Fruit fly (Drosophila melanogaster) whole organism, embryonic: Measurements from ENCODE around the gene Cyp4ac2.

Source experiments
- Ada2b ChIP-seq: fragments of 200-800 bp; sonication (Bioruptor generic); IDR thresholded peaks from 2 replicates; pipeline ENCODE4 v1.3.6; 2022; ENCODE audit warnings: missing biosample characterization, missing genetic modification characterization
- Bgb ChIP-seq: fragments of 200-800 bp; sonication (Bioruptor generic); IDR thresholded peaks from 2 replicates; pipeline ENCODE4 v1.3.6; 2022; ENCODE audit warnings: missing biosample characterization, missing genetic modification characterization; ENCODE audit not compliant: partially characterized antibody
- CG10209 ChIP-seq: fragments of 200-800 bp; sonication (Bioruptor generic); optimal IDR thresholded peaks from 3 replicates; lab custom pipeline; 2017; ENCODE audit warnings: missing biosample characterization, mild to moderate bottlenecking, missing genetic modification characterization, missing genetic modification reagents
- CG10366 ChIP-seq: fragments of 200-800 bp; sonication (Bioruptor generic); IDR thresholded peaks from 2 replicates; pipeline ENCODE4 v1.3.6; 2022; ENCODE audit warnings: missing biosample characterization, missing genetic modification characterization
- CG10543 ChIP-seq: fragments of 200-800 bp; sonication (Bioruptor generic); optimal IDR thresholded peaks from 3 replicates; lab custom pipeline; 2017; ENCODE audit warnings: missing biosample characterization, mild to moderate bottlenecking, missing genetic modification characterization, moderate library complexity
- CG10979 ChIP-seq: fragments of 200-800 bp; sonication (Bioruptor generic); optimal IDR thresholded peaks from 2 replicates; lab custom pipeline; 2018; ENCODE audit warnings: missing biosample characterization, mild to moderate bottlenecking, missing genetic modification characterization, moderate library complexity
- CG11085 ChIP-seq: fragments of 200-800 bp; sonication (Bioruptor generic); IDR thresholded peaks from 2 replicates; pipeline ENCODE4 v1.3.6; 2022; ENCODE audit warnings: missing biosample characterization, missing genetic modification characterization
- CG11093 ChIP-seq: fragments of 200-800 bp; sonication (Bioruptor generic); IDR thresholded peaks from 3 replicates; pipeline ENCODE4 v1.3.6; 2022; ENCODE audit warnings: missing biosample characterization, missing genetic modification characterization
- CG13894 ChIP-seq: fragments of 200-800 bp; sonication (Bioruptor generic); optimal IDR thresholded peaks from 3 replicates; lab custom pipeline; 2018; ENCODE audit warnings: missing biosample characterization, mild to moderate bottlenecking, missing genetic modification characterization, moderate library complexity
- CG15514 ChIP-seq: fragments of 200-800 bp; sonication (Bioruptor generic); optimal IDR thresholded peaks from 3 replicates; lab custom pipeline; 2017; ENCODE audit warnings: missing biosample characterization, missing genetic modification characterization, mild to moderate bottlenecking, moderate library complexity, missing genetic modification reagents
- CG17361 ChIP-seq: fragments of 200-800 bp; sonication (Bioruptor generic); IDR thresholded peaks from 3 replicates; pipeline ENCODE4 v1.3.6; 2022; ENCODE audit warnings: missing biosample characterization, missing genetic modification characterization
- CG17568 ChIP-seq: fragments of 200-800 bp; sonication (Bioruptor generic); optimal IDR thresholded peaks from 2 replicates; lab custom pipeline; 2018; ENCODE audit warnings: missing biosample characterization, mild to moderate bottlenecking, missing genetic modification characterization, moderate library complexity
- CG18476 ChIP-seq: fragments of 200-800 bp; sonication (Bioruptor generic); optimal IDR thresholded peaks from 2 replicates; lab custom pipeline; 2016; ENCODE audit warnings: missing biosample characterization, mild to moderate bottlenecking, missing genetic modification characterization
- CG2199 ChIP-seq: fragments of 200-800 bp; sonication (Bioruptor generic); IDR thresholded peaks from 3 replicates; pipeline ENCODE4 v1.3.6; 2022; ENCODE audit warnings: missing biosample characterization, missing genetic modification characterization
- CG3847 ChIP-seq: fragments of 200-800 bp; sonication (Bioruptor generic); IDR thresholded peaks from 2 replicates; pipeline ENCODE4 v1.3.6; 2022; ENCODE audit warnings: missing biosample characterization, missing genetic modification characterization
- CG4404 ChIP-seq: fragments of 200-800 bp; sonication (Bioruptor generic); IDR thresholded peaks from 2 replicates; pipeline ENCODE4 v1.3.6; 2022; ENCODE audit warnings: missing biosample characterization, missing genetic modification characterization
- CG6272 ChIP-seq: fragments of 200-800 bp; sonication (Bioruptor generic); IDR thresholded peaks from 2 replicates; pipeline ENCODE4 v1.3.6; 2022; ENCODE audit warnings: missing biosample characterization, missing genetic modification characterization
- CG6654 ChIP-seq: fragments of 200-800 bp; sonication (Bioruptor generic); optimal IDR thresholded peaks from 2 replicates; lab custom pipeline; 2017; ENCODE audit warnings: missing biosample characterization, mild to moderate bottlenecking, missing genetic modification characterization
- CG6813 ChIP-seq: fragments of 200-800 bp; sonication (Bioruptor generic); optimal IDR thresholded peaks from 2 replicates; lab custom pipeline; 2017; ENCODE audit warnings: missing biosample characterization, missing genetic modification characterization, mild to moderate bottlenecking, moderate library complexity, missing genetic modification reagents
- CG7987 ChIP-seq: fragments of 200-800 bp; sonication (Bioruptor generic); optimal IDR thresholded peaks from 2 replicates; lab custom pipeline; 2018; ENCODE audit warnings: missing biosample characterization, mild to moderate bottlenecking, missing genetic modification characterization, moderate library complexity
- CG9932 ChIP-seq: fragments of 200-800 bp; sonication (Bioruptor generic); IDR thresholded peaks from 2 replicates; pipeline ENCODE4 v1.3.6; 2022; ENCODE audit warnings: missing biosample characterization, missing genetic modification characterization
- CrebB ChIP-seq: fragments of 200-800 bp; sonication (Bioruptor generic); optimal IDR thresholded peaks from 3 replicates; lab custom pipeline; 2018; ENCODE audit warnings: missing biosample characterization, mild to moderate bottlenecking, missing genetic modification characterization
- Dek ChIP-seq: fragments of 200-800 bp; sonication (Bioruptor generic); optimal IDR thresholded peaks from 3 replicates; lab custom pipeline; 2019; ENCODE audit warnings: missing biosample characterization, mild to moderate bottlenecking, missing genetic modification characterization, moderate library complexity
- Hey ChIP-seq: fragments of 200-800 bp; sonication (Bioruptor generic); optimal IDR thresholded peaks from 3 replicates; lab custom pipeline; 2018; ENCODE audit warnings: missing biosample characterization, mild to moderate bottlenecking, missing genetic modification characterization
- HmgD ChIP-seq: fragments of 200-800 bp; sonication (Bioruptor generic); optimal IDR thresholded peaks from 3 replicates; lab custom pipeline; 2016; ENCODE audit warnings: missing biosample characterization, missing genetic modification characterization
- Hr3 ChIP-seq: fragments of 200-800 bp; sonication (Bioruptor generic); optimal IDR thresholded peaks from 3 replicates; lab custom pipeline; 2016; ENCODE audit warnings: missing biosample characterization, missing genetic modification characterization
- Mad ChIP-seq: fragments of 200-800 bp; sonication (Bioruptor generic); optimal IDR thresholded peaks from 2 replicates; lab custom pipeline; 2016; ENCODE audit warnings: missing biosample characterization, missing genetic modification characterization
- Neu2 ChIP-seq: fragments of 200-800 bp; sonication (Bioruptor generic); optimal IDR thresholded peaks from 3 replicates; lab custom pipeline; 2016; ENCODE audit warnings: missing biosample characterization, missing genetic modification characterization, borderline replicate concordance
- Ptx1 ChIP-seq: fragments of 200-800 bp; sonication (Bioruptor generic); IDR thresholded peaks from 2 replicates; pipeline ENCODE4 v1.3.6; 2022; ENCODE audit warnings: missing biosample characterization, missing genetic modification characterization
- Usf ChIP-seq: fragments of 200-800 bp; sonication (Bioruptor generic); optimal IDR thresholded peaks from 2 replicates; lab custom pipeline; 2017; ENCODE audit warnings: missing genotype, missing biosample characterization, missing genetic modification characterization
- Xbp1 ChIP-seq: fragments of 200-800 bp; sonication (Bioruptor generic); optimal IDR thresholded peaks from 3 replicates; lab custom pipeline; 2016; ENCODE audit warnings: missing biosample characterization, mild to moderate bottlenecking, missing genetic modification characterization
- ash1 ChIP-seq: fragments of 200-800 bp; sonication (Bioruptor generic); optimal IDR thresholded peaks from 2 replicates; lab custom pipeline; 2018; ENCODE audit warnings: missing biosample characterization, mild to moderate bottlenecking, missing genetic modification characterization
- az2 ChIP-seq: fragments of 200-800 bp; sonication (Bioruptor generic); optimal IDR thresholded peaks from 3 replicates; lab custom pipeline; 2016; ENCODE audit warnings: missing biosample characterization, missing genetic modification characterization
- bab2 ChIP-seq: fragments of 200-800 bp; sonication (Bioruptor generic); optimal IDR thresholded peaks from 2 replicates; lab custom pipeline; 2016; ENCODE audit warnings: missing biosample characterization, missing genetic modification characterization
- cg ChIP-seq: fragments of 200-800 bp; sonication (Bioruptor generic); optimal IDR thresholded peaks from 3 replicates; lab custom pipeline; 2019; ENCODE audit warnings: missing biosample characterization, mild to moderate bottlenecking, missing genetic modification characterization, moderate library complexity
- chn ChIP-seq: fragments of 200-800 bp; sonication (Bioruptor generic); optimal IDR thresholded peaks from 2 replicates; lab custom pipeline; 2016; ENCODE audit warnings: missing biosample characterization, missing genetic modification characterization
- crc ChIP-seq: fragments of 200-800 bp; sonication (Bioruptor generic); optimal IDR thresholded peaks from 2 replicates; lab custom pipeline; 2016; ENCODE audit warnings: missing biosample characterization, missing genetic modification characterization
- dmrt99B ChIP-seq: fragments of 200-800 bp; sonication (Bioruptor generic); optimal IDR thresholded peaks from 2 replicates; lab custom pipeline; 2018; ENCODE audit warnings: missing biosample characterization, mild to moderate bottlenecking, missing genetic modification characterization, moderate library complexity
- fd3F ChIP-seq: fragments of 200-800 bp; sonication (Bioruptor generic); optimal IDR thresholded peaks from 2 replicates; lab custom pipeline; 2018; ENCODE audit warnings: missing biosample characterization, mild to moderate bottlenecking, missing genetic modification characterization, moderate library complexity
- grn ChIP-seq: fragments of 200-800 bp; sonication (Bioruptor generic); optimal IDR thresholded peaks from 3 replicates; lab custom pipeline; 2017; ENCODE audit warnings: missing biosample characterization, missing genetic modification characterization
- ham ChIP-seq: fragments of 200-800 bp; sonication (Bioruptor generic); IDR thresholded peaks from 2 replicates; pipeline ENCODE4 v1.3.6; 2022; ENCODE audit warnings: missing biosample characterization, missing genetic modification characterization
- insv ChIP-seq, 2 experiments: fragments of 200-800 bp; sonication (Bioruptor generic); optimal IDR thresholded peaks; 3 replicates each; lab custom pipeline; 2016 to 2018; ENCODE audit warnings: missing biosample characterization in 2 of 2, missing genetic modification characterization in 2 of 2
- klu ChIP-seq: fragments of 200-800 bp; sonication (Bioruptor generic); IDR thresholded peaks from 2 replicates; pipeline ENCODE4 v1.3.6; 2022; ENCODE audit warnings: missing biosample characterization, missing genetic modification characterization
- pb ChIP-seq: fragments of 200-800 bp; sonication (Bioruptor generic); optimal IDR thresholded peaks from 3 replicates; lab custom pipeline; 2016; ENCODE audit warnings: missing biosample characterization, missing genetic modification characterization
- psq ChIP-seq: fragments of 200-800 bp; sonication (Bioruptor generic); optimal IDR thresholded peaks from 2 replicates; lab custom pipeline; 2017; ENCODE audit warnings: missing biosample characterization, missing genetic modification characterization
- ranshi ChIP-seq: fragments of 200-800 bp; sonication (Bioruptor generic); IDR thresholded peaks from 2 replicates; pipeline ENCODE4 v1.3.6; 2022; ENCODE audit warnings: missing biosample characterization, missing genetic modification characterization
- schlank ChIP-seq: fragments of 200-800 bp; sonication (Bioruptor generic); optimal IDR thresholded peaks from 2 replicates; lab custom pipeline; 2018; ENCODE audit warnings: missing biosample characterization, mild to moderate bottlenecking, missing genetic modification characterization
- sd ChIP-seq: fragments of 200-800 bp; sonication (Bioruptor generic); optimal IDR thresholded peaks from 3 replicates; lab custom pipeline; 2018; ENCODE audit warnings: missing biosample characterization, mild to moderate bottlenecking, missing genetic modification characterization, moderate library complexity
- sens-2 ChIP-seq: fragments of 200-800 bp; sonication (Bioruptor generic); IDR thresholded peaks from 2 replicates; pipeline ENCODE4 v1.3.6; 2022; ENCODE audit warnings: missing biosample characterization, missing genetic modification characterization
- tgo ChIP-seq: fragments of 200-800 bp; sonication (Bioruptor generic); IDR thresholded peaks from 3 replicates; pipeline ENCODE4 v1.3.6; 2022; ENCODE audit warnings: missing biosample characterization, missing genetic modification characterization

The Cyp4ac2 gene

dm6 chr2L:5278309-5279130 lies 12.3 kb downstream of the Cyp4ac2 start, which contains the start of the genes Nin and Bub1 (continued):
- TF ChIP-seq dmrt99B (tag; lab: Kevin White, UChicago) (no peak), sens-2 (GFP tag; lab: Robert Waterston, UW) (no peak), CG10209 (GFP tag; lab: Kevin White, UChicago) (no peak), fd3F (GFP tag; lab: Kevin White, UChicago) (no peak), CG4404 (GFP tag; lab: Robert Waterston, UW) (no peak), Ptx1 (0 out of 2 replicates have a peak, but pooled peaks have one; percentile 28), CG13894 (tag; lab: Kevin White, UChicago) (no peak), Mad (GFP tag; lab: Kevin White, UChicago) (no peak), CG10366 (no peak; the same call in 1 of the 2 replicates), CG10543 (peak; percentile 7), CG17568 (no peak), ash1 (no peak), psq (GFP tag; lab: Kevin White, UChicago) (no peak), Usf (GFP tag; lab: Kevin White, UChicago) (no peak), CrebB (tag; lab: Kevin White, UChicago) (no peak), tgo (GFP tag; lab: Robert Waterston, UW) (no peak), cg (GFP tag; lab: Kevin White, UChicago) (no peak), Hr3 (GFP tag; lab: Kevin White, UChicago) (peak; percentile 29), grn (GFP tag; lab: Kevin White, UChicago) (no peak), Ada2b (no peak), CG6272 (GFP tag; lab: Robert Waterston, UW) (peak; percentile 72), pb (GFP tag; lab: Kevin White, UChicago) (no peak), CG17361 (GFP tag; lab: Robert Waterston, UW) (peak; percentile 64; the same call in 2 of the 3 replicates), insv (GFP tag; optimal IDR thresholded peaks at IDR 0.05; lab: Kevin White, UChicago) (no peak), CG10979 (tag; lab: Kevin White, UChicago) (no peak), Hey (no peak), CG2199 (GFP tag; lab: Robert Waterston, UW) (no peak), Neu2 (GFP tag; lab: Kevin White, UChicago) (no peak), Xbp1 (GFP tag; lab: Kevin White, UChicago) (peak; percentile 52), ranshi (GFP tag; lab: Robert Waterston, UW) (0 out of 2 replicates have a peak, but pooled peaks have one; percentile 33), CG6813 (GFP tag; lab: Kevin White, UChicago) (no peak), CG11085 (GFP tag; lab: Robert Waterston, UW) (0 out of 2 replicates have a peak, but pooled peaks have one; percentile 20), Bgb (peak; percentile 88), az2 (GFP tag; lab: Kevin White, UChicago) (peak; percentile 17), CG7987 (GFP tag; lab: Kevin White, UChicago) (no peak), HmgD (GFP tag; lab: Kevin White, UChicago) (no peak), sd (tag; lab: Kevin White, UChicago) (peak; percentile 62), CG11093 (GFP tag; lab: Robert Waterston, UW) (no peak), CG15514 (GFP tag; lab: Kevin White, UChicago) (no peak), CG6654 (GFP tag; lab: Kevin White, UChicago) (no peak), CG3847 (GFP tag; lab: Robert Waterston, UW) (peak; percentile 57), schlank (tag; lab: Kevin White, UChicago) (no peak), klu (GFP tag; lab: Robert Waterston, UW) (no peak), ham (GFP tag; lab: Robert Waterston, UW) (no peak), Dek (no peak), CG18476 (GFP tag; lab: Kevin White, UChicago) (peak; percentile 0), chn (GFP tag; lab: Kevin White, UChicago) (no peak), crc (GFP tag; lab: Kevin White, UChicago) (no peak), bab2 (GFP tag; lab: Kevin White, UChicago) (no peak), CG9932 (peak; percentile 80)
